Worm (Caenorhabditis elegans) whole organism, L4 larva: ENCODE measurements around the gene set-16.

Experiments
- lim-7 ChIP-seq: fragments of 200-800 bp; sonication (Bioruptor generic); IDR thresholded peaks from 2 replicates; pipeline ENCODE4 v1.3.6; 2022; ENCODE audit warnings: missing genetic modification characterization, missing compliant biosample characterization
- nhr-11 ChIP-seq: fragments of 150-350 bp; optimal IDR thresholded peaks from 2 replicates; lab custom pipeline; 2014; ENCODE audit warnings: missing biosample characterization, missing genetic modification characterization
- snpc-4 ChIP-seq: fragments of 150-350 bp; optimal IDR thresholded peaks from 2 replicates; lab custom pipeline; 2014; ENCODE audit warnings: missing biosample characterization, missing genetic modification characterization
- zip-2 ChIP-seq: fragments of 150-350 bp; optimal IDR thresholded peaks from 2 replicates; lab custom pipeline; 2014; ENCODE audit warnings: missing biosample characterization, missing genetic modification characterization

ce11 chrIII:13604834-13605233 is 38.9 kb upstream of the set-16 start:
- TF ChIP-seq snpc-4 (no peak), nhr-11 (tag; lab: Kevin White, UChicago) (no peak), zip-2 (no peak), lim-7 (GFP tag; lab: Robert Waterston, UW) (no peak)
